Fruit fly (Drosophila melanogaster): Measurements from ENCODE around the gene Dhc36C.

DNA sequence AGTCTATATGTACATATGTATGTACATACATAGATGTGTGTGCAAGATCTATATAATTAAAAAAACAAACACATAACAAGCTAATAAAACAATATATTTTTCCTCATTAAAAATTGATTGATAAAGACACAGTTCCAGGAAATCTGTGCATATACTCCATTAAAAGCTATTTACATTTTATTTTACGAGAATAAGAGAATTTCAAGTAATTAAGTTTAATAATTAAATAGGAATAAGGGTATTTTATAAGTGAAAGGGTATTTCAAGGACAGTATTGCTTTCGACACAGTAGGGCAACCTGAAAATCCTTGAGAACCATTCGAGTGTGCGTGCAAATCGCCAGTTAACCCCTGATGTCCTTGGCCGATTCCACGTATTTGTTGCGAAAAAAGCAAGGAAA lies 48.6 kb upstream of the Dhc36C start, which contains the start of gene CG5050:
- no peak for TF ChIP-seq EcR (GFP tag; optimal IDR thresholded peaks at IDR 0.05)
- TF ChIP-seq pan (optimal IDR thresholded peaks at IDR 0.05) = no peak
- TF ChIP-seq CG8478 (optimal IDR thresholded peaks at IDR 0.05) = no peak
- TF ChIP-seq psq (optimal IDR thresholded peaks at IDR 0.05) = no peak
- TF ChIP-seq usp (GFP tag; optimal IDR thresholded peaks at IDR 0.05) = no peak

Measured in whole organism.